Worm (Caenorhabditis elegans): ENCODE data around the gene ZC395.5.

ZC395.5 gene

ce11 chrIII:5287877-5288276 lies 20.2 kb downstream of the ZC395.5 start, which contains the start of gene T15B12.1:
TSS of gene T15B12.1 (plus strand) at chrIII:5288177.
- TF ChIP-seq fkh-10 (GFP tag; optimal IDR thresholded peaks at IDR 0.05) (peak; percentile 31), nhr-77 (tag; optimal IDR thresholded peaks at IDR 0.05) (no peak)

ce11 chrIII:5290230-5290629 lies 22.6 kb downstream of the ZC395.5 start:
- no peak for TF ChIP-seq hmg-1.1 (GFP tag; IDR thresholded peaks at IDR 0.05)
- TF ChIP-seq egl-27 (tag; optimal IDR thresholded peaks at IDR 0.05): no peak
- TF ChIP-seq snpc-4 (tag; optimal IDR thresholded peaks at IDR 0.05): no peak
- no peak for TF ChIP-seq cey-2 (tag; optimal IDR thresholded peaks at IDR 0.05; ENCODE audit: borderline replicate concordance, insufficient read depth)
- no peak for TF ChIP-seq nhr-10 (tag; optimal IDR thresholded peaks at IDR 0.05)
- no peak for TF ChIP-seq hif-1 (tag; optimal IDR thresholded peaks at IDR 0.05)
- no peak for TF ChIP-seq snpc-1.2 (GFP tag; IDR thresholded peaks at IDR 0.05)
- no peak for TF ChIP-seq ceh-20 (GFP tag; IDR thresholded peaks at IDR 0.05)
- TF ChIP-seq aha-1 (tag): peak; percentile 26
- no peak for TF ChIP-seq unc-39 (tag; optimal IDR thresholded peaks at IDR 0.05)
- no peak for TF ChIP-seq F10B5.3 (tag; optimal IDR thresholded peaks at IDR 0.05)
- TF ChIP-seq unc-62 (GFP tag; optimal IDR thresholded peaks at IDR 0.05 in 1 of 2): peak in 1 of 2 experiments; percentile 95
- TF ChIP-seq unc-62 (tag; optimal IDR thresholded peaks at IDR 0.05): no peak
- no peak for TF ChIP-seq Y75B8A.6 (GFP tag; IDR thresholded peaks at IDR 0.05)

- no peak for TF ChIP-seq dmd-9 (GFP tag; IDR thresholded peaks at IDR 0.05)
- TF ChIP-seq daf-19 (GFP tag; conservative IDR thresholded peaks at IDR 0.05): no peak
- peak; percentile 13 for TF ChIP-seq nhr-102 (tag; optimal IDR thresholded peaks at IDR 0.05)
- TF ChIP-seq fos-1 (tag; optimal IDR thresholded peaks at IDR 0.05): no peak
- TF ChIP-seq unc-130 (GFP tag; optimal IDR thresholded peaks at IDR 0.05): no peak
- no peak for TF ChIP-seq tag-97 (GFP tag; IDR thresholded peaks at IDR 0.05)
- peak; percentile 85 for TF ChIP-seq pqm-1 (tag; optimal IDR thresholded peaks at IDR 0.05)
- peak; percentile 64 for TF ChIP-seq hlh-11 (tag; optimal IDR thresholded peaks at IDR 0.05)
- TF ChIP-seq spr-1 (tag; optimal IDR thresholded peaks at IDR 0.05): no peak
- TF ChIP-seq dve-1 (tag; optimal IDR thresholded peaks at IDR 0.05; ENCODE audit: insufficient read depth): peak; percentile 80
- peak; percentile 31; the same call in 1 of the 2 replicates for TF ChIP-seq lin-1 (GFP tag; IDR thresholded peaks at IDR 0.05)
- no peak for TF ChIP-seq mxl-2 (GFP tag; conservative IDR thresholded peaks at IDR 0.05)
- TF ChIP-seq nhr-28 (tag; optimal IDR thresholded peaks at IDR 0.05): peak; percentile 34
- peak; percentile 47; the same call in 1 of the 2 replicates for TF ChIP-seq tra-1 (GFP tag; IDR thresholded peaks at IDR 0.05)
- peak; percentile 64 for TF ChIP-seq dmd-6 (GFP tag; IDR thresholded peaks at IDR 0.05)
- 0 out of 2 replicates have a peak, but pooled peaks have one; percentile 33 for TF ChIP-seq php-3 (GFP tag; IDR thresholded peaks at IDR 0.05)
- TF ChIP-seq hif-1 (tag; optimal IDR thresholded peaks at IDR 0.05): no peak
Observed at ce11 chrIII:5291281-5291680, 23.6 kb downstream of the ZC395.5 start.

ce11 chrIII:5294281-5294680 lies 26.6 kb downstream of the ZC395.5 start:
- TF ChIP-seq unc-62 (GFP tag; optimal IDR thresholded peaks at IDR 0.05 in 1 of 2) (peak in 1 of 2 experiments; percentile 92), unc-62 (tag; optimal IDR thresholded peaks at IDR 0.05) (no peak), spr-1 (tag; optimal IDR thresholded peaks at IDR 0.05) (no peak)

ce11 chrIII:5294867-5295266 lies 27.2 kb downstream of the ZC395.5 start:
- TF ChIP-seq mxl-2 (GFP tag; conservative IDR thresholded peaks at IDR 0.05) (peak; percentile 80), ceh-28 (tag; optimal IDR thresholded peaks at IDR 0.05) (no peak), ztf-7 (tag; optimal IDR thresholded peaks at IDR 0.05) (no peak), mep-1 (tag; optimal IDR thresholded peaks at IDR 0.05) (peak; percentile 64), zip-2 (tag; optimal IDR thresholded peaks at IDR 0.05) (no peak), dmd-9 (GFP tag; IDR thresholded peaks at IDR 0.05) (peak; percentile 65; the same call in 1 of the 2 replicates), T20F7.1 (GFP tag; optimal IDR thresholded peaks at IDR 0.05) (peak; percentile 47), sdz-12 (GFP tag; optimal IDR thresholded peaks at IDR 0.05) (peak; percentile 82), skn-1 (tag; optimal IDR thresholded peaks at IDR 0.05) (no peak), lin-1 (GFP tag; IDR thresholded peaks at IDR 0.05) (peak; percentile 68), unc-39 (tag; optimal IDR thresholded peaks at IDR 0.05) (no peak), cey-2 (tag; optimal IDR thresholded peaks at IDR 0.05; ENCODE audit: borderline replicate concordance, insufficient read depth) (no peak), snpc-1.2 (GFP tag; IDR thresholded peaks at IDR 0.05) (peak; percentile 46; the same call in 1 of the 2 replicates), ceh-82 (tag; optimal IDR thresholded peaks at IDR 0.05) (no peak), zag-1 (tag; optimal IDR thresholded peaks at IDR 0.05) (no peak), dmd-8 (GFP tag; IDR thresholded peaks at IDR 0.05) (peak; percentile 97), nhr-237 (tag; optimal IDR thresholded peaks at IDR 0.05) (no peak), snpc-4 (tag; optimal IDR thresholded peaks at IDR 0.05) (no peak), daf-16 (GFP tag; optimal IDR thresholded peaks at IDR 0.05) (peak; percentile 78 to 86), daf-16 (tag; optimal IDR thresholded peaks at IDR 0.05) (peak; percentile 46)

Measured in whole organism, L4 larva.